Worm (Caenorhabditis elegans) whole organism, L1 larva: Measurements from ENCODE around the gene C03B1.7.

Experiments
- C04F5.9 ChIP-seq: sonication (generic microtip); optimal IDR thresholded peaks from 2 replicates; lab custom pipeline; 2016; ENCODE audit warnings: missing genetic modification characterization, missing compliant biosample characterization
- C16A3.4 ChIP-seq: fragments of 150-350 bp; optimal IDR thresholded peaks from 2 replicates; lab custom pipeline; 2014; ENCODE audit warnings: missing biosample characterization, missing genetic modification characterization
- Y116A8C.19 ChIP-seq: sonication (generic microtip); optimal IDR thresholded peaks from 2 replicates; lab custom pipeline; 2016; ENCODE audit warnings: missing compliant biosample characterization, missing genetic modification characterization, borderline replicate concordance
- aha-1 ChIP-seq: fragments of 150-350 bp; optimal IDR thresholded peaks from 2 replicates; lab custom pipeline; 2014; ENCODE audit warnings: missing biosample characterization, missing genetic modification characterization
- aly-2 ChIP-seq: fragments of 150-350 bp; optimal IDR thresholded peaks from 2 replicates; lab custom pipeline; 2014; ENCODE audit warnings: missing biosample characterization, missing genetic modification characterization
- blmp-1 ChIP-seq: fragments of 150-350 bp; optimal IDR thresholded peaks from 2 replicates; lab custom pipeline; 2014; ENCODE audit warnings: missing biosample characterization, missing genetic modification characterization
- ceh-63 ChIP-seq: fragments of 200-800 bp; sonication (Bioruptor generic); optimal IDR thresholded peaks from 2 replicates; lab custom pipeline; 2018; ENCODE audit warnings: mild to moderate bottlenecking, missing genetic modification characterization, missing compliant biosample characterization
- ceh-8 ChIP-seq: fragments of 200-800 bp; sonication (Bioruptor generic); optimal IDR thresholded peaks from 2 replicates; lab custom pipeline; 2018; ENCODE audit warnings: mild to moderate bottlenecking, missing genetic modification characterization, moderate library complexity, missing compliant biosample characterization
- ceh-88 ChIP-seq: fragments of 200-800 bp; sonication (Bioruptor generic); IDR thresholded peaks from 2 replicates; pipeline ENCODE4 v1.3.6; 2022; ENCODE audit warnings: missing genetic modification characterization, missing compliant biosample characterization
- ces-1 ChIP-seq: fragments of 150-350 bp; optimal IDR thresholded peaks from 2 replicates; lab custom pipeline; 2014; ENCODE audit warnings: missing biosample characterization, missing genetic modification reagents, missing genetic modification characterization
- dsc-1 ChIP-seq: sonication (generic microtip); optimal IDR thresholded peaks from 2 replicates; lab custom pipeline; 2016; ENCODE audit warnings: mild to moderate bottlenecking, missing genetic modification characterization, missing compliant biosample characterization
- efl-1 ChIP-seq, 4 experiments: fragments of 150-350 bp; optimal IDR thresholded peaks in 3 of 4; peaks in 1 of 4; 1 replicate in 1 of 4; 2 replicates in 3 of 4; lab custom pipeline; 2014; ENCODE audit warnings: missing biosample characterization in 2 of 4, missing genetic modification characterization in 2 of 4, missing genetic modification reagents in 2 of 4
- efl-3 ChIP-seq: fragments of 200-800 bp; sonication (Bioruptor generic); optimal IDR thresholded peaks from 2 replicates; lab custom pipeline; 2018; ENCODE audit warnings: mild to moderate bottlenecking, missing genetic modification characterization, missing compliant biosample characterization
- elt-2 ChIP-seq: sonication (generic microtip); optimal IDR thresholded peaks from 2 replicates; lab custom pipeline; 2016; ENCODE audit warnings: missing genetic modification characterization, mild to moderate bottlenecking, inconsistent platforms, missing compliant biosample characterization, missing genetic modification reagents
- elt-3 ChIP-seq, 6 experiments: fragments of 150-350 bp in 1 of 6; sonication (generic microtip); optimal IDR thresholded peaks; 2 replicates each; lab custom pipeline; 2017 to 2018; ENCODE audit warnings: missing biosample characterization in 6 of 6, missing genetic modification characterization in 6 of 6, inconsistent platforms in 1 of 6
- ets-5 ChIP-seq: fragments of 200-800 bp; sonication (Bioruptor generic); IDR thresholded peaks from 2 replicates; pipeline ENCODE4 v1.3.6; 2022; ENCODE audit warnings: missing genetic modification characterization, missing compliant biosample characterization
- fkh-10 ChIP-seq: sonication (generic microtip); optimal IDR thresholded peaks from 2 replicates; lab custom pipeline; 2017; ENCODE audit warnings: missing biosample characterization, missing genetic modification reagents, missing genetic modification characterization
- fkh-8 ChIP-seq: sonication (generic microtip); optimal IDR thresholded peaks from 2 replicates; lab custom pipeline; 2016; ENCODE audit warnings: mild to moderate bottlenecking, missing genetic modification characterization, missing compliant biosample characterization
- fos-1 ChIP-seq: fragments of 150-350 bp; optimal IDR thresholded peaks from 2 replicates; lab custom pipeline; 2014; ENCODE audit warnings: missing biosample characterization, missing genetic modification characterization
- grh-1 ChIP-seq: fragments of 200-800 bp; sonication (Bioruptor generic); IDR thresholded peaks from 2 replicates; pipeline ENCODE4 v1.3.6; 2022; ENCODE audit warnings: missing genetic modification reagents, missing genetic modification characterization, missing compliant biosample characterization
- hlh-17 ChIP-seq: fragments of 200-800 bp; sonication (Bioruptor generic); optimal IDR thresholded peaks from 2 replicates; lab custom pipeline; 2018; ENCODE audit warnings: missing genetic modification characterization, mild to moderate bottlenecking, missing compliant biosample characterization, moderate library complexity, borderline replicate concordance
- isw-1 ChIP-seq: fragments of 200-800 bp; sonication (Bioruptor generic); IDR thresholded peaks from 2 replicates; pipeline ENCODE4 v1.3.6; 2022; ENCODE audit warnings: missing genetic modification characterization, missing compliant biosample characterization
- jun-1 ChIP-seq: fragments of 150-350 bp; optimal IDR thresholded peaks from 2 replicates; lab custom pipeline; 2014; ENCODE audit warnings: missing biosample characterization, missing genetic modification reagents, missing genetic modification characterization
- lin-13 ChIP-seq: fragments of 150-350 bp; optimal IDR thresholded peaks from 2 replicates; lab custom pipeline; 2014; ENCODE audit warnings: missing biosample characterization, missing genetic modification reagents, missing genetic modification characterization
- lin-14 ChIP-seq: fragments of 200-800 bp; sonication (Bioruptor generic); optimal IDR thresholded peaks from 2 replicates; lab custom pipeline; 2018; ENCODE audit warnings: mild to moderate bottlenecking, missing genetic modification characterization, moderate library complexity, missing compliant biosample characterization
- lin-35 ChIP-seq, 2 experiments: fragments of 150-350 bp; optimal IDR thresholded peaks; 2 replicates each; lab custom pipeline; 2014; ENCODE audit warnings: missing biosample characterization in 2 of 2, missing genetic modification characterization in 2 of 2, missing genetic modification reagents in 2 of 2
- lsy-2 ChIP-seq, 2 experiments: fragments of 150-350 bp; optimal IDR thresholded peaks; 2 replicates each; lab custom pipeline; 2014; ENCODE audit warnings: missing biosample characterization in 2 of 2, missing genetic modification characterization in 2 of 2
- mep-1 ChIP-seq: fragments of 150-350 bp; optimal IDR thresholded peaks from 2 replicates; lab custom pipeline; 2014; ENCODE audit warnings: missing biosample characterization, missing genetic modification characterization
- nhr-11 ChIP-seq: fragments of 150-350 bp; optimal IDR thresholded peaks from 2 replicates; lab custom pipeline; 2014; ENCODE audit warnings: missing biosample characterization, missing genetic modification characterization
- nhr-20 ChIP-seq: sonication (generic microtip); optimal IDR thresholded peaks from 2 replicates; lab custom pipeline; 2016; ENCODE audit warnings: mild to moderate bottlenecking, missing genetic modification characterization, missing compliant biosample characterization
- nhr-237 ChIP-seq: fragments of 150-350 bp; optimal IDR thresholded peaks from 2 replicates; lab custom pipeline; 2014; ENCODE audit warnings: missing biosample characterization, missing genetic modification characterization
- nhr-28 ChIP-seq: fragments of 150-350 bp; optimal IDR thresholded peaks from 2 replicates; lab custom pipeline; 2014; ENCODE audit warnings: missing biosample characterization, missing genetic modification characterization
- nhr-76 ChIP-seq: sonication (generic microtip); optimal IDR thresholded peaks from 2 replicates; lab custom pipeline; 2017; ENCODE audit warnings: missing biosample characterization, missing genetic modification characterization
- nhr-77 ChIP-seq: fragments of 150-350 bp; optimal IDR thresholded peaks from 2 replicates; lab custom pipeline; 2014; ENCODE audit warnings: missing biosample characterization, missing genetic modification characterization
- nhr-84 ChIP-seq: sonication (generic microtip); optimal IDR thresholded peaks from 2 replicates; lab custom pipeline; 2017; ENCODE audit warnings: missing biosample characterization, missing genetic modification characterization
- nhr-85 ChIP-seq: sonication (generic microtip); peaks from one replicate; lab custom pipeline; 2016; ENCODE audit warnings: missing genetic modification characterization, inconsistent platforms, missing compliant biosample characterization
- pqm-1 ChIP-seq: sonication (generic microtip); optimal IDR thresholded peaks from 3 replicates; lab custom pipeline; 2017; ENCODE audit warnings: missing biosample characterization, missing genetic modification characterization
- rnt-1 ChIP-seq: sonication (generic microtip); optimal IDR thresholded peaks from 2 replicates; lab custom pipeline; 2016; ENCODE audit warnings: mild to moderate bottlenecking, missing genetic modification characterization, moderate library complexity, missing compliant biosample characterization
- skn-1 ChIP-seq: fragments of 150-350 bp; optimal IDR thresholded peaks from 2 replicates; lab custom pipeline; 2014; ENCODE audit warnings: missing biosample characterization, missing genetic modification characterization
- snu-23 ChIP-seq: sonication (generic microtip); optimal IDR thresholded peaks from 2 replicates; lab custom pipeline; 2016; ENCODE audit warnings: missing genetic modification characterization, missing compliant biosample characterization
- sox-4 ChIP-seq: sonication (generic microtip); optimal IDR thresholded peaks from 2 replicates; lab custom pipeline; 2016; ENCODE audit warnings: missing genetic modification characterization, missing compliant biosample characterization
- sptf-1 ChIP-seq: fragments of 150-350 bp; optimal IDR thresholded peaks from 2 replicates; lab custom pipeline; 2014; ENCODE audit warnings: missing biosample characterization, missing genetic modification characterization
- swsn-7 ChIP-seq: sonication (generic microtip); optimal IDR thresholded peaks from 2 replicates; lab custom pipeline; 2016; ENCODE audit warnings: missing genetic modification characterization, missing compliant biosample characterization
- tbx-2 ChIP-seq: sonication (generic microtip); optimal IDR thresholded peaks from 2 replicates; lab custom pipeline; 2016; ENCODE audit warnings: missing genetic modification characterization, missing compliant biosample characterization
- unc-130 ChIP-seq: fragments of 150-350 bp; optimal IDR thresholded peaks from 2 replicates; lab custom pipeline; 2017; ENCODE audit warnings: missing biosample characterization, missing genetic modification characterization, inconsistent platforms
- unc-86 ChIP-seq: sonication (generic microtip); optimal IDR thresholded peaks from 2 replicates; lab custom pipeline; 2016; ENCODE audit warnings: missing genetic modification characterization, missing compliant biosample characterization
- unc-98 ChIP-seq: fragments of 200-800 bp; sonication (Bioruptor generic); IDR thresholded peaks from 2 replicates; pipeline ENCODE4 v1.3.6; 2022; ENCODE audit warnings: missing genetic modification characterization, missing compliant biosample characterization
- vab-15 ChIP-seq: sonication (generic microtip); optimal IDR thresholded peaks from 2 replicates; lab custom pipeline; 2017; ENCODE audit warnings: missing genotype, mild to moderate bottlenecking, missing genetic modification characterization, missing compliant biosample characterization
- xbp-1 ChIP-seq: sonication (generic microtip); optimal IDR thresholded peaks from 2 replicates; lab custom pipeline; 2016; ENCODE audit warnings: missing genetic modification characterization, missing compliant biosample characterization
- ztf-11 ChIP-seq, 2 experiments: sonication (generic microtip); optimal IDR thresholded peaks; 2 replicates each; lab custom pipeline; 2016 to 2017; ENCODE audit warnings: missing genetic modification characterization in 2 of 2, missing biosample characterization in 1 of 2, missing compliant biosample characterization in 1 of 2
- ztf-4 ChIP-seq: fragments of 150-350 bp; optimal IDR thresholded peaks from 2 replicates; lab custom pipeline; 2014; ENCODE audit warnings: missing biosample characterization, missing genetic modification characterization

The C03B1.7 gene

ce11 chrX:6371192-6372116 lies 29.8 kb downstream of the C03B1.7 start (continued):
- TF ChIP-seq nhr-84 (tag; lab: Kevin White, UChicago) (no peak), unc-98 (no peak), aha-1 (tag; lab: Kevin White, UChicago) (no peak), grh-1 (GFP tag; lab: Robert Waterston, UW) (no peak), swsn-7 (tag; lab: Kevin White, UChicago) (peak; percentile 66), hlh-17 (no peak), ces-1 (GFP tag; lab: Kevin White, UChicago) (no peak), nhr-85 (tag; lab: Kevin White, UChicago) (peak; percentile 45), vab-15 (tag; lab: Kevin White, UChicago) (no peak), jun-1 (no peak), nhr-237 (tag; lab: Kevin White, UChicago) (no peak), ets-5 (no peak), lin-13 (GFP tag; lab: Kevin White, UChicago) (no peak), dsc-1 (tag; lab: Kevin White, UChicago) (peak; percentile 78), ceh-8 (GFP tag; lab: Kevin White, UChicago) (no peak), elt-3 (tag; optimal IDR thresholded peaks at IDR 0.05; lab: Kevin White, UChicago) (peak in 1 of 6 experiments; percentile 60), sptf-1 (no peak), blmp-1 (tag; lab: Kevin White, UChicago) (no peak), nhr-76 (tag; lab: Kevin White, UChicago) (no peak), efl-3 (GFP tag; lab: Kevin White, UChicago) (no peak), xbp-1 (tag; lab: Kevin White, UChicago) (peak; percentile 74), ceh-63 (GFP tag; lab: Kevin White, UChicago) (no peak), lin-35 (GFP tag; optimal IDR thresholded peaks at IDR 0.05; lab: Kevin White, UChicago) (peak in 1 of 2 experiments; percentile 67), ztf-11 (tag; optimal IDR thresholded peaks at IDR 0.05; lab: Kevin White, UChicago) (no peak), C16A3.4 (tag; lab: Kevin White, UChicago) (peak; percentile 42), ztf-4 (tag; lab: Kevin White, UChicago) (no peak), fkh-8 (tag; lab: Kevin White, UChicago) (peak; percentile 29), snu-23 (GFP tag; lab: Kevin White, UChicago) (peak; percentile 75), rnt-1 (tag; lab: Kevin White, UChicago) (peak; percentile 60), skn-1 (peak; percentile 35), aly-2 (tag; lab: Kevin White, UChicago) (no peak), nhr-77 (tag; lab: Kevin White, UChicago) (peak; percentile 41), elt-2 (tag; lab: Kevin White, UChicago) (no peak), C04F5.9 (tag; lab: Kevin White, UChicago) (no peak), sox-4 (tag; lab: Kevin White, UChicago) (peak; percentile 21), nhr-28 (tag; lab: Kevin White, UChicago) (no peak), pqm-1 (tag; lab: Kevin White, UChicago) (no peak), tbx-2 (peak; percentile 41), unc-130 (tag; lab: Kevin White, UChicago) (peak; percentile 41), nhr-11 (tag; lab: Kevin White, UChicago) (no peak), fkh-10 (GFP tag; lab: Kevin White, UChicago) (peak; percentile 28), fos-1 (tag; lab: Kevin White, UChicago) (no peak), lsy-2 (tag; optimal IDR thresholded peaks at IDR 0.05; lab: Kevin White, UChicago) (peak; percentile 24 to 51), lin-14 (GFP tag; lab: Kevin White, UChicago) (peak; percentile 63), mep-1 (peak; percentile 46), ceh-88 (no peak), nhr-20 (peak; percentile 69), isw-1 (no peak), Y116A8C.19 (tag; lab: Kevin White, UChicago) (no peak), unc-86 (tag; lab: Kevin White, UChicago) (peak; percentile 20), efl-1 (optimal IDR thresholded peaks at IDR 0.05; lab: Kevin White, UChicago) (no peak), efl-1 (GFP tag; optimal IDR thresholded peaks at IDR 0.05 in 1 of 2; lab: Kevin White, UChicago) (peak; percentile 21 to 81)
